Fruit fly (Drosophila melanogaster): ENCODE results near the gene CG7766.

dm6 chrX:9120828-9121754, 17.6 kb upstream of the CG7766 start:
- TF ChIP-seq CG8301 (tag; optimal IDR thresholded peaks at IDR 0.05) = peak; percentile 36
- TF ChIP-seq EcR (GFP tag; optimal IDR thresholded peaks at IDR 0.05) = no peak
- no peak for TF ChIP-seq rn (GFP tag; IDR thresholded peaks at IDR 0.05)
- TF ChIP-seq gl (tag; optimal IDR thresholded peaks at IDR 0.05) = no peak
- TF ChIP-seq CG12605 (GFP tag; IDR thresholded peaks at IDR 0.05) = no peak
- TF ChIP-seq CG32121 (GFP tag; IDR thresholded peaks at IDR 0.05) = peak; percentile 29; the same call in 1 of the 2 replicates
- TF ChIP-seq Pif1B (GFP tag; optimal IDR thresholded peaks at IDR 0.05) = peak; percentile 16
- TF ChIP-seq D1 (tag; optimal IDR thresholded peaks at IDR 0.05) = no peak
- TF ChIP-seq CG9948 (tag; optimal IDR thresholded peaks at IDR 0.05) = peak; percentile 34
- peak; percentile 53 for TF ChIP-seq CG8159 (tag; optimal IDR thresholded peaks at IDR 0.05)
